Worm (Caenorhabditis elegans): Measurements from ENCODE around the gene T09A5.14.
A peak's percentile ranks its signal among the peaks of the same experiment; 100 is the strongest.

Gene T09A5.14

DNA sequence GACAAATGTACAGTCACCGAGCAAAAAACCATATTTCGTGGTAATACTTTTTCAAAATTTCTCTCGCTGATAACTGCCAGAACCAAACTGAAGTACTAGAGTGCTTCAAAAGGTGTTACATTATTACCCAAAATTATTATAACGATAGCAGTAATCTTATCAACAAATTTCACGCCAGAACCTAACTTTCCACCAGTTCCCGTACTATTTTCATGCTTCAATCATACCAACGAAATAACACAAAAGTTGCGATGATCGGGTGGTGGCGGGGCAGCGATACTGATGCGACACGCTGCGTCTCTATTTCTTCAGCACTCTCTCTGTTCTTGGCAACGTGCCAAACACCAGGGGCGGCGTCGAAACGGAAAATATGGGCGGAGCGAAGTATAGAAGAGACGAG lies 23.2 kb upstream of the T09A5.14 start (continued):
- TF ChIP-seq ceh-91 (GFP tag; IDR thresholded peaks at IDR 0.05) = no peak
- TF ChIP-seq C06A6.2 (GFP tag; conservative IDR thresholded peaks at IDR 0.05) = no peak
- TF ChIP-seq xnd-1 (tag; optimal IDR thresholded peaks at IDR 0.05) = no peak
- TF ChIP-seq aptf-2 (GFP tag; conservative IDR thresholded peaks at IDR 0.05) = no peak
- no peak for TF ChIP-seq lag-1 (GFP tag; IDR thresholded peaks at IDR 0.05)
- no peak for TF ChIP-seq pbrm-1 (GFP tag; IDR thresholded peaks at IDR 0.05)
- TF ChIP-seq ztf-25 (GFP tag; IDR thresholded peaks at IDR 0.05) = no peak
- no peak for TF ChIP-seq efl-1 (GFP tag; optimal IDR thresholded peaks at IDR 0.05)
- peak; percentile 1 for TF ChIP-seq attf-5 (GFP tag; optimal IDR thresholded peaks at IDR 0.05)
- no peak for TF ChIP-seq him-1 (tag; optimal IDR thresholded peaks at IDR 0.05)
- TF ChIP-seq dpl-1 (GFP tag; optimal IDR thresholded peaks at IDR 0.05) = no peak
- TF ChIP-seq ceh-79 (tag; optimal IDR thresholded peaks at IDR 0.05) = no peak
- no peak for TF ChIP-seq lsy-27 (tag; optimal IDR thresholded peaks at IDR 0.05; ENCODE audit: borderline replicate concordance, insufficient read depth)
- TF ChIP-seq F22D6.2 (tag; optimal IDR thresholded peaks at IDR 0.05) = no peak
- no peak for TF ChIP-seq ccch-3 (GFP tag; optimal IDR thresholded peaks at IDR 0.05)
- no peak for TF ChIP-seq mxl-1 (tag; optimal IDR thresholded peaks at IDR 0.05)
- peak; percentile 5 for TF ChIP-seq tbp1 (GFP tag; optimal IDR thresholded peaks at IDR 0.05)
- TF ChIP-seq bed-1 (GFP tag; IDR thresholded peaks at IDR 0.05) = no peak
- no peak for TF ChIP-seq somi-1 (GFP tag; optimal IDR thresholded peaks at IDR 0.05)
- no peak for TF ChIP-seq snpc-1.3 (tag; optimal IDR thresholded peaks at IDR 0.05; ENCODE audit: insufficient read depth)
- TF ChIP-seq F55B11.4 (tag; optimal IDR thresholded peaks at IDR 0.05; ENCODE audit: borderline replicate concordance, insufficient read depth) = no peak

DNA sequence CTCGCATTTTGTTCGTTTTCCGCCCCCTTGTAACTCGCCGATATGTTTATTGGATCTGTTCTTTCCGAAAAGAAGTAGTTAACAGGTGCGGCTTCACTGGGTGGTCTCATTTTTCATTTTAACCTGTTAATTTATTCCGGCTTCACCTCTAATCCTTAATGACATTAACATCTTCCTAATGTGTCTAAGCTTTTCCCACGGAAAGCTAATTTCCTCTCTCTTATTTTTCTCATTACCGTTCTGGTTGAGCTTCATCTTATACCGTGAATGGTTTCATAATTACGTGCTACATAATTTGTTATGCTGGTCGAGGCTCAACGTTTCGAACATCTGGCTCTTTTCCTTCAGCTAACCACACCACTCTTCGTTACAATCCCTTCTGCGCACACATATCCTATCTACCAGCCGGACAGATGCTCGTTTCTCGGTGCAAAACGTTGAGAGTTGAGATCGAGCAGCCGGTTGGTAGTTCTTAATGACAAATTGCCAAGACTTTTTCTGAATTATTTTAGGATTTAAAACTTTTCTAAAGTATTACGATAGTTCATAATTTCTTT lies 22.7 kb upstream of the T09A5.14 start:
- TF ChIP-seq zfh-2 (GFP tag; conservative IDR thresholded peaks at IDR 0.05) (no peak), ztf-6 (GFP tag; IDR thresholded peaks at IDR 0.05) (no peak), bed-1 (GFP tag; IDR thresholded peaks at IDR 0.05) (no peak), sdz-38 (tag; optimal IDR thresholded peaks at IDR 0.05) (no peak), dpl-1 (GFP tag; optimal IDR thresholded peaks at IDR 0.05) (no peak), ZK185.1 (tag; optimal IDR thresholded peaks at IDR 0.05; ENCODE audit: poor library complexity, severe bottlenecking) (no peak), lin-26 (GFP tag; IDR thresholded peaks at IDR 0.05) (no peak), tlf-1 (GFP tag; optimal IDR thresholded peaks at IDR 0.05) (no peak), madf-8 (GFP tag; conservative IDR thresholded peaks at IDR 0.05) (no peak), nhr-179 (tag; optimal IDR thresholded peaks at IDR 0.05) (no peak), rcor-1 (GFP tag; IDR thresholded peaks at IDR 0.05) (no peak), lin-35 (GFP tag; optimal IDR thresholded peaks at IDR 0.05) (no peak)

DNA sequence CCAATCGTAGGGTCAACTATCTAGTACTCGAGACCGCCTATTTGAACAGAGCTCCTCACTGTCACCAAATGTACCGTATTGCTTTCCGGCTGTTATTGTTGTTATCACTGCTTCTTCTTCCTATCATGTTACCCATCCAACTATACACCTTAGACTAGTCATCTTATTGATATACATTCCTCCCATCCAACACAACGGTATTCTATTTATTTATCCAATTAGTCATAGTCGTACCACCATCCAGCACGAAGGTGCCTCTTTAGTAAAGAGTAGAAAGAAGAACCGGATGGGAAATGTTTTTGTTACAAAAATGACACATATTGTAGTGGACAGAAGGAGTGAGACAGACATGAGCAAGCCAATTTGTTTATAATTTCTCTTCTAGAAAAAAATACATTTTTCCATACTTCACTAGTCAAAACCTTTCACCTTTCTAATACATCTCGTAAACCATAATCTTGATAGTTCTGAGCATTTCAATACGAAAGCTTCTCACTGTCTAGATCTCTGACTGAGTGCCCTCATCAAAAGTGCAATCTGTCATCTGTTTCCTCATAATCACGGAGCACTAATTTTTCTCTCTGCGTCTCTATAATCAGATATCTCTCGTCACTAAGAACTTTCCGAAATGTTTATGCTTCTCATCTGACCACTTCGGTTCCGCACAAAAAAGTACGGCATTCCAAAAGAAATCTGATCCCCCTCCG lies 21.8 kb upstream of the T09A5.14 start:
- TF ChIP-seq hmg-1.2 (GFP tag; IDR thresholded peaks at IDR 0.05) (no peak), madf-3 (GFP tag; IDR thresholded peaks at IDR 0.05) (no peak), ZK185.1 (tag; optimal IDR thresholded peaks at IDR 0.05; ENCODE audit: poor library complexity, severe bottlenecking) (no peak), hmg-20 (GFP tag; IDR thresholded peaks at IDR 0.05) (no peak), B0019.2 (GFP tag; conservative IDR thresholded peaks at IDR 0.05) (no peak), K11D2.4 (GFP tag; IDR thresholded peaks at IDR 0.05) (no peak), ets-4 (GFP tag; optimal IDR thresholded peaks at IDR 0.05) (no peak), let-526 (GFP tag; IDR thresholded peaks at IDR 0.05) (no peak), snpc-3.4 (tag; optimal IDR thresholded peaks at IDR 0.05) (no peak), lin-40 (tag; optimal IDR thresholded peaks at IDR 0.05) (no peak), T07F8.4 (tag; optimal IDR thresholded peaks at IDR 0.05) (no peak), madf-6 (GFP tag; IDR thresholded peaks at IDR 0.05) (no peak)

All from whole organism, young adult.